Worm (Caenorhabditis elegans) whole organism, midembryonic: ENCODE measurements around the gene ptp-8.
A peak's percentile ranks its signal among the peaks of the same experiment; 100 is the strongest.
"Not testable (repeated sequence)": the region's sequence is repeated elsewhere in the genome, so short reads cannot be mapped to it uniquely, and the experiment has no call there.

Experiments used
- T22C8.4 ChIP-seq: fragments of 200-800 bp; sonication (Bioruptor generic); IDR thresholded peaks from 2 replicates; pipeline ENCODE4 v1.3.6; 2022; ENCODE audit warnings: missing genetic modification characterization, missing compliant biosample characterization
- cog-1 ChIP-seq: sonication (generic microtip); optimal IDR thresholded peaks from 2 replicates; lab custom pipeline; 2016; ENCODE audit warnings: missing genetic modification characterization, missing compliant biosample characterization
- flt-1 ChIP-seq: fragments of 200-800 bp; sonication (Bioruptor generic); IDR thresholded peaks from 2 replicates; pipeline ENCODE4 v1.3.6; 2022; ENCODE audit warnings: missing genetic modification characterization, missing compliant biosample characterization
- klf-2 ChIP-seq: fragments of 200-800 bp; sonication (Bioruptor generic); conservative IDR thresholded peaks from 2 replicates; pipeline ENCODE4 v1.3.6; 2022; ENCODE audit warnings: missing genetic modification reagents, missing genetic modification characterization, missing compliant biosample characterization
- med-1 ChIP-seq: sonication (generic microtip); optimal IDR thresholded peaks from 2 replicates; lab custom pipeline; 2017; ENCODE audit warnings: missing genetic modification characterization, mild to moderate bottlenecking, missing compliant biosample characterization, antibody characterized with exemption, missing genetic modification reagents; ENCODE audit not compliant: insufficient read depth
- ref-1 ChIP-seq: fragments of 200-800 bp; sonication (Bioruptor generic); conservative IDR thresholded peaks from 2 replicates; pipeline ENCODE4 v1.3.6; 2022; ENCODE audit warnings: missing genetic modification reagents, missing genetic modification characterization, missing compliant biosample characterization
- tab-1 ChIP-seq: fragments of 200-800 bp; sonication (Bioruptor generic); IDR thresholded peaks from 2 replicates; pipeline ENCODE4 v1.3.6; 2022; ENCODE audit warnings: missing genetic modification characterization, missing compliant biosample characterization
- ztf-23 ChIP-seq: fragments of 200-800 bp; sonication (Bioruptor generic); IDR thresholded peaks from 2 replicates; pipeline ENCODE4 v1.3.6; 2022; ENCODE audit warnings: missing genetic modification reagents, missing genetic modification characterization, missing compliant biosample characterization
- ztf-29 ChIP-seq: fragments of 200-800 bp; sonication (Bioruptor generic); IDR thresholded peaks from 2 replicates; pipeline ENCODE4 v1.3.6; 2022; ENCODE audit warnings: missing genetic modification reagents, missing genetic modification characterization, missing compliant biosample characterization

ptp-8 gene

DNA sequence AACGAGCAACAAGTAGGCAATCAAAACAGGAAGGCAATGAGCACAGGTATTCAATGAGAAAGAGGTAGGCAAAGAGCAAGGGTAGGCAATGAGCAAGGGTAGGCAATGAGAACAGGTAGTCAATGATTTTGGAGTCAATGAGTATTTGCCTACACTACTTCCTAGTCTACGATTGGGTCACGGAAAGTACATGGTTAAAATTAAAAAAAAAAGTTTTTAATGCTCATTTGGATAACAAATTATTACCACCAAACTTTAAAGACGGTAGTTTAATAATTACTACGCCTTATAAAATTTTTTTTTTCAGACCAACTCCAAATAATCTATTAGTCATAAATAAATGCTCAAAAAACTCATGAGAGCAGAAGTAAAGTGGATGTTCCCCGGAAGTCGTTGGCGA is at the start of gene ptp-8:
Gene ptp-8, plus strand, starts transcription at position 301 of the 400 bp plus-strand sequence.
- TF ChIP-seq tab-1 (GFP tag; lab: Robert Waterston, UW), result no peak
- TF ChIP-seq klf-2, result no peak

DNA sequence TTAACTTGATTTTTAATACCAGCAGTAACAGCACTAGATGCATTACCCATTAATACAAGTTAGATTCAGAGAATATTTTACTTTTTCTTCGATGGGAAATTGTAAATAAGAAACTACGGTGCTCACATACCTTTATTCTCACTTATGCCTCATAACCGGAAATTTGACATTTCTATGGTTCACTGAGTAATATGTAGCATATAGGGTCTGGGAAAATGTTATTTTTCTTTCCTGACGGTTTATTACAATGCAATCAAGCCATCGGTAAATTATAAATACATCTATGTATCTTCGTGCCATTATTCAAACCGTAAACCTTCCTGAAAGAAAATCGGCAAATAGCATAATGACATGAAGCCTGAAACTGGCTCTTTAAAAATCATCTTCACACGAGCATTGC is 49.2 kb upstream of the ptp-8 start, which contains the start of gene ocr-4:
Gene ocr-4, minus strand, starts transcription at position 101 of the 400 bp plus-strand sequence.
- TF ChIP-seq ref-1 (GFP tag; lab: Robert Waterston, UW) (no peak), cog-1 (no peak), tab-1 (GFP tag; lab: Robert Waterston, UW) (no peak), klf-2 (no peak), ztf-29 (GFP tag; lab: Robert Waterston, UW) (no peak), ztf-23 (GFP tag; lab: Robert Waterston, UW) (no peak), med-1 (no peak), flt-1 (no peak), T22C8.4 (GFP tag; lab: Robert Waterston, UW) (no peak)

DNA sequence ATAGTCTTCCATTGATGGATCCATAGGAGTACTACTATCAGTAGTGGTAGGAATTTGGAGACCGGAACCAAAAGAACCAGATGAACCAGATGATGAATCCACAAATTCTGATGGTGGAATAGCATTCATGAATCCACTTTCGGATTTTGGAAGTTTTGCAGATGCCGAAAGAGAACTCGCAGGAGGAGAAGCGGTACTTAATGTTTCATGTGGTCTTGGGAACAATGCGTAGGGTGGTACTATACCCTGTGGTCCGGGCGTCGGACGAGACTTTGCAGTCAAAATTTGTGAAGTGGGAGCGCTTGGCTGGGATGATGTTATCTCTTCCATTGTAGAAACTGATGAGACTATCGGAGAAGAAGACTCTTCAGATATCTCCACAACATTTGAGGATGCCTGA is 43.8 kb upstream of the ptp-8 start:
- TF ChIP-seq tab-1 (GFP tag; lab: Robert Waterston, UW) (no peak), T22C8.4 (GFP tag; lab: Robert Waterston, UW) (no peak), cog-1 (no peak), med-1 (no peak), klf-2 (no peak), ztf-23 (GFP tag; lab: Robert Waterston, UW) (no peak), ztf-29 (GFP tag; lab: Robert Waterston, UW) (no peak), ref-1 (GFP tag; lab: Robert Waterston, UW) (no peak), flt-1 (no peak)

DNA sequence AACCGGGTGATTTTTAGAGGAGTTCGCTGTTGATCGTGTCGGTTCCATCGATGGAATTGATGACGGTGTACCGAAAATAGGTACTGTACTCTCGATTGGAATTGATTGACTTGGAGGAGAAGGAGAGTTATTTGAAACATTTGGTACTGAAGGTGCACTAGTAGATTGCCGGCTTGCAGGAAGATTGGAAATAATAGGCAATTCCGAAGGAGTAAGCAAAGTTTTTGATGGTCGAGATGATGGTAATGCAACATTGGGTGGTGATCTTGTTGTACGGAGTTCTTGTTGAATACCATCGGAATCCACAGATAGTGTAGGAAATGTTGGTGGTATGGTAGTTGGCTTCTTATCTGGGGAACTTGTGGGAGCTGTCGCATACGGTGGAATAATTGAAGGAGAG is 42.8 kb upstream of the ptp-8 start:
- no peak for TF ChIP-seq tab-1 (GFP tag; lab: Robert Waterston, UW)
- TF ChIP-seq flt-1, result no peak
- TF ChIP-seq med-1, result no peak
- TF ChIP-seq klf-2, result no peak
- TF ChIP-seq T22C8.4 (GFP tag; lab: Robert Waterston, UW), result no peak
- no peak for TF ChIP-seq ref-1 (GFP tag; lab: Robert Waterston, UW)

DNA sequence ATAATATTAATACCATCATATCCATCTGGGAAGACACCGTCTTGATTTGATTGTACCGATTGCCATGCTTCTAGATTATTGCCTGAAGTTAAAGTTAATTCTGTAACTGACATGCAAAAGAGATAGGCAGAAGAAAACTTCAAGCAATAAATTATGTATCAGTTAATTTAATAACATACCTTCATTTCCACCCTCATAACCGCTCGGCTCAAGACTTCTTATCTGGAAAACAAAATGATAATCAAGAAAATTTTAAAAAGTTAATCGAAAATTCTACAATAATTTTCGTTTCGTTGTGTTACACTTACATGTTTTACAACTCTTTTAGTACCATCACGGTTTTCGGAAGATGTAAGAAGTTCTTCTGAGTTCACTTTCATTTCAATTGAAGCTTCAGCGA is 39.7 kb upstream of the ptp-8 start:
- no peak for TF ChIP-seq T22C8.4 (GFP tag; lab: Robert Waterston, UW)
- no peak for TF ChIP-seq ztf-23 (GFP tag; lab: Robert Waterston, UW)
- no peak for TF ChIP-seq cog-1
- no peak for TF ChIP-seq ref-1 (GFP tag; lab: Robert Waterston, UW)
- TF ChIP-seq klf-2, result no peak

DNA sequence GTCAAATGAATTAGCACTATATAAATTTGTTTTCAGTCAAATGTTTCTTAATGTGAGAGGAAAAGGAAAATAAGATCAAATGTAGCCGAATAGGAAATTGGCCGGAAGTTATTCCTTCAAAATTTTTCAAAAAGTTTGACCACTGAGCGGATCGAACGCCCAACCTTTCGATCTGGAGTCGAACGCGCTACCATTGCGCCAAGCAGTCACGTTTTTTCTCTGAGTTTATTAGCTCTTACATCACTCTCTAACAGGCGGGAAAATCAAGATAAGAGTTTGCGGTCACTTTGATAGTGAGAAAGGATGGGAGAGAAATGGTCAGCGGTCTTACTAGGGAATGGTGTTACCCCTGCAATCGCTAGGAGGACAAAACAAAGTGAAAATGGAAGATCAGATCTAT is 37.8 kb upstream of the ptp-8 start:
- TF ChIP-seq tab-1 (GFP tag; lab: Robert Waterston, UW), result peak; percentile 71; the same call in 1 of the 2 replicates
- TF ChIP-seq ztf-29 (GFP tag; lab: Robert Waterston, UW), result no peak
- TF ChIP-seq flt-1, result peak; percentile 56; the same call in 1 of the 2 replicates
- 0 out of 2 replicates have a peak, but pooled peaks have one; percentile 25 for TF ChIP-seq ztf-23 (GFP tag; lab: Robert Waterston, UW)

DNA sequence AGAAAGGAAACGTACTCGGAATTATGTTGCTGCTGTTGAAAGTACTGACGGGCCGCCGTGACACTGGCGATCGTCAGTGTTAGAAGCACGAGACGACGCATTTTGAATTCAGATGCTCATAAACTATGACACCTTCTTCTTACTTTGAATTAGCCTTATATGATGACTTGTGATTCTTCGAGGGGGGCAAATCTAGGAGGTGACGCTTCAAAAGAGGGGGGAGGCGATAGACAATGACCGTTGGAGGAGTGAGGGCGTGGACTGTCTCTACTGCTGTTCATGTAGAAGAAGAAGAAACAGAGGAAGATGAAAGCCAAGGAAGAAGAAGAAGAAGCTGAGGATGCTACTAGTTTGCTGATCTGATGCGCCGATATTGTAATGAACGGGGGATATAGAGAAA is 35.1 kb upstream of the ptp-8 start, which contains the start of gene daf-42:
Gene daf-42, minus strand, starts transcription at position 101 of the 400 bp plus-strand sequence.
- TF ChIP-seq ref-1 (GFP tag; lab: Robert Waterston, UW) (no peak), klf-2 (no peak), T22C8.4 (GFP tag; lab: Robert Waterston, UW) (no peak), cog-1 (no peak), med-1 (no peak), ztf-23 (GFP tag; lab: Robert Waterston, UW) (no peak), tab-1 (GFP tag; lab: Robert Waterston, UW) (no peak), flt-1 (no peak), ztf-29 (GFP tag; lab: Robert Waterston, UW) (no peak)

DNA sequence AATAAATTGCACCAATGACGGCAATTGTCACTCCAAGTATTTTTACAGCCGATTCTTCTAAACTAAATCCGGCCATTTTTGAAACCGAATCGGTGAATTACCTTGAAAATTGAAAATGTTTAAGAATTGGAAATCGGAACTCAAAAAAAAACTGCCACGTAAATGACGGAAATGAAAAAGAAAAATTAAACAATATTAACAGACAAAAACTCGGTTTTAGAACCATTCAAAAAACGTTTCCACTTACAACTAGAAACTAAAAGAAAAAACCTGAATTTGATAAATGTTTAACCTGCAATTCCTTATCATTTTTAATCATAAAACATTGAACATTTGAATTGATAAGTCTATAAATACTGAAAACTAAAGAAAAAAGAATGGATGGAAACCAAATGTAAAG is 16.8 kb upstream of the ptp-8 start, which contains the start of gene Y40C5A.4:
Gene Y40C5A.4, minus strand, starts transcription at position 101 of the 400 bp plus-strand sequence.
- TF ChIP-seq klf-2; flt-1; ztf-29 (GFP tag; lab: Robert Waterston, UW): not testable (repeated sequence)

DNA sequence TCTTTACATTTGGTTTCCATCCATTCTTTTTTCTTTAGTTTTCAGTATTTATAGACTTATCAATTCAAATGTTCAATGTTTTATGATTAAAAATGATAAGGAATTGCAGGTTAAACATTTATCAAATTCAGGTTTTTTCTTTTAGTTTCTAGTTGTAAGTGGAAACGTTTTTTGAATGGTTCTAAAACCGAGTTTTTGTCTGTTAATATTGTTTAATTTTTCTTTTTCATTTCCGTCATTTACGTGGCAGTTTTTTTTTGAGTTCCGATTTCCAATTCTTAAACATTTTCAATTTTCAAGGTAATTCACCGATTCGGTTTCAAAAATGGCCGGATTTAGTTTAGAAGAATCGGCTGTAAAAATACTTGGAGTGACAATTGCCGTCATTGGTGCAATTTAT is 7.0 kb upstream of the ptp-8 start, which contains the start of gene T12B3.3:
Gene T12B3.3, plus strand, starts transcription at position 301 of the 400 bp plus-strand sequence.
- TF ChIP-seq cog-1; ztf-29 (GFP tag; lab: Robert Waterston, UW); tab-1 (GFP tag; lab: Robert Waterston, UW): not testable (repeated sequence)

DNA sequence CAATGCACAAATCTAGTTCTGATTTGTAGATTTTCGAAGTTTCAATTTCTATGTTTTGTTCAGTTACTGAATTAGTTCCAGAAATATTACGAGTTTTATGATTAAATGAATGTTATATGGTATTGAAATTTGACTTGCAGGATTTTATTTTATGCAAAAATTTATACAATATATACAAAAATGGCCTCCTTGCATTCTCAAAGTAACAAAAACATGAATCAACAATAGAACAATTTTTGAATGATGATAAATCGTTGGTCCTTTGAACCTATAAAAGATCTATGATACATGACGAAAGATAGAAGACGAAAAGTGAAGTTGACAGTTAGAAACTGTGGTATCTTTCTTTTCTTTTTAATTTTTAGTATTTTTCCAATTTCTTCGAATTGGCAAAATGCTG is 5.3 kb upstream of the ptp-8 start, which contains the start of gene T12B3.2:
Gene T12B3.2, plus strand, starts transcription at position 301 of the 400 bp plus-strand sequence.
- TF ChIP-seq T22C8.4 (GFP tag; lab: Robert Waterston, UW), result no peak

DNA sequence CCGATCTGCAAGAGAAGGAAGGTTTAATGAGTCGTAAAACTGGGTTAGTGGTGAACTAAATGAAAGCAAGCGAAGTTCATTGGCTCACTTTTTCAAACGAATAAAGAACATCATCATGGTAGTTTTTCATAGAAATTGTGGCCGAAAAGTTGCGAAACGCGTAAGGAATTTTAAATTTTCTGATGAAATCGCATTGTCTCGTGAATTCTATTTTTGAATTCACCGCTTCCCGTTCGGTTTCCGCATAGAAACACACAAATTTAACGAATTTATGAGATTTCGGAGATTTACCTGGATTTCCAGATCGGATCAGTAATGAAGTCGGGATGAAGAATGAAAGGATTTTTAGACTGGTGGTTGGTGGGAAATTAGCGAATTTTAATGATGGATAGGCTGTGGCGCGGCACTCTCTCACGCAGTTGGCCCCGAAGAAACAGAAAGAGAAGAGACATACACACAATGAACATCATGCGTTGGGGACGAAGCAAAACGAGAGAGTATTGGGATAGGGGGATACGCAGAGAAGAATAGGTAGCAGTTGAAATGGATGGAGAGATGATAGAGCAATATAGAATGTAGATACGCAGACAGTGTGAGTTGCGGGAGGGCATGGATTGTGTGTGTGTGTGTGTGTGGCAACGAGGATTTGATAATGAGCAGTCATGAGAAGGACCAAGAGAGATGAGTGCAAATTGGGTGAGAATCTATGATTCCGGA is 5.1 kb downstream of the ptp-8 start:
- TF ChIP-seq flt-1, result no peak
- peak; percentile 24 for TF ChIP-seq cog-1
